Worm (Caenorhabditis elegans) whole organism, L4 larva: ENCODE measurements around the gene cest-5.2.

Source experiments
- F10B5.3 ChIP-seq: sonication (generic microtip); optimal IDR thresholded peaks from 2 replicates; lab custom pipeline; 2016; ENCODE audit warnings: mild to moderate bottlenecking, missing genetic modification characterization, missing compliant biosample characterization
- F49E8.2 ChIP-seq: sonication (generic microtip); optimal IDR thresholded peaks from 2 replicates; lab custom pipeline; 2016; ENCODE audit warnings: missing compliant biosample characterization, mild to moderate bottlenecking, missing genetic modification characterization, borderline replicate concordance
- T20F7.1 ChIP-seq: fragments of 200-800 bp; sonication (Bioruptor generic); optimal IDR thresholded peaks from 2 replicates; lab custom pipeline; 2018; ENCODE audit warnings: mild to moderate bottlenecking, missing genetic modification characterization, missing compliant biosample characterization
- T26A8.4 ChIP-seq: fragments of 200-800 bp; sonication (Bioruptor generic); IDR thresholded peaks from 2 replicates; pipeline ENCODE4 v1.3.6; 2022; ENCODE audit warnings: missing genetic modification characterization, missing compliant biosample characterization
- Y5F2A.4 ChIP-seq: fragments of 200-800 bp; sonication (Bioruptor generic); optimal IDR thresholded peaks from 2 replicates; lab custom pipeline; 2018; ENCODE audit warnings: mild to moderate bottlenecking, missing genetic modification characterization, missing compliant biosample characterization
- aha-1 ChIP-seq: fragments of 150-350 bp; peaks from one replicate; lab custom pipeline; 2014; ENCODE audit warnings: missing biosample characterization, missing genetic modification characterization
- ama-1 ChIP-seq: fragments of 150-350 bp; optimal IDR thresholded peaks from 2 replicates; lab custom pipeline; 2014; ENCODE audit warnings: inconsistent platforms, mixed read lengths
- attf-4 ChIP-seq: sonication (generic microtip); optimal IDR thresholded peaks from 3 replicates; lab custom pipeline; 2017; ENCODE audit warnings: missing biosample characterization, missing genetic modification characterization
- ceh-44 ChIP-seq: fragments of 200-800 bp; sonication (Bioruptor generic); IDR thresholded peaks from 2 replicates; pipeline ENCODE4 v1.3.6; 2022; ENCODE audit warnings: missing genetic modification reagents, missing genetic modification characterization, missing compliant biosample characterization
- ces-1 ChIP-seq: fragments of 150-350 bp; sonication (generic microtip); optimal IDR thresholded peaks from 4 replicates; lab custom pipeline; 2014; ENCODE audit warnings: missing biosample characterization, missing genetic modification reagents, missing genetic modification characterization
- daf-12 ChIP-seq: fragments of 150-350 bp; optimal IDR thresholded peaks from 2 replicates; lab custom pipeline; 2014; ENCODE audit warnings: missing biosample characterization, missing genetic modification reagents, missing genetic modification characterization
- daf-16 ChIP-seq, 3 experiments: sonication (generic microtip); optimal IDR thresholded peaks; 2 replicates each; lab custom pipeline; 2016 to 2017; ENCODE audit warnings: missing genetic modification characterization in 3 of 3, missing genetic modification reagents in 3 of 3, mild to moderate bottlenecking in 2 of 3, missing compliant biosample characterization in 2 of 3, missing biosample characterization in 1 of 3, moderate library complexity in 1 of 3
- dmd-9 ChIP-seq: fragments of 200-800 bp; sonication (Bioruptor generic); IDR thresholded peaks from 2 replicates; pipeline ENCODE4 v1.3.6; 2022; ENCODE audit warnings: missing genetic modification reagents, missing genetic modification characterization, missing compliant biosample characterization
- dve-1 ChIP-seq: sonication (generic microtip); optimal IDR thresholded peaks from 2 replicates; lab custom pipeline; 2017; ENCODE audit warnings: antibody characterized with exemption, mild to moderate bottlenecking, missing genetic modification characterization, missing compliant biosample characterization; ENCODE audit not compliant: insufficient read depth
- hlh-11 ChIP-seq: fragments of 200-800 bp; sonication (Bioruptor generic); optimal IDR thresholded peaks from 2 replicates; lab custom pipeline; 2018; ENCODE audit warnings: mild to moderate bottlenecking, missing genetic modification characterization, missing compliant biosample characterization
- hlh-30 ChIP-seq: sonication (generic microtip); optimal IDR thresholded peaks from 2 replicates; lab custom pipeline; 2017; ENCODE audit warnings: antibody characterized with exemption, mild to moderate bottlenecking, missing genetic modification characterization, missing compliant biosample characterization; ENCODE audit not compliant: insufficient read depth
- lin-1 ChIP-seq: fragments of 200-800 bp; sonication (Bioruptor generic); IDR thresholded peaks from 2 replicates; pipeline ENCODE4 v1.3.6; 2022; ENCODE audit warnings: missing genetic modification reagents, missing genetic modification characterization, missing compliant biosample characterization
- lin-29 ChIP-seq: fragments of 200-800 bp; sonication (Bioruptor generic); IDR thresholded peaks from 2 replicates; pipeline ENCODE4 v1.3.6; 2022; ENCODE audit warnings: missing genetic modification reagents, missing genetic modification characterization, missing compliant biosample characterization
- madf-5 ChIP-seq, 2 experiments: fragments of 200-800 bp; sonication (Bioruptor generic); IDR thresholded peaks; 2 replicates each; pipeline ENCODE4 v1.3.6; 2022; ENCODE audit warnings: missing compliant biosample characterization in 2 of 2, missing genetic modification characterization in 2 of 2
- madf-9 ChIP-seq: fragments of 200-800 bp; sonication (Bioruptor generic); conservative IDR thresholded peaks from 2 replicates; pipeline ENCODE4 v1.3.6; 2022; ENCODE audit warnings: missing genetic modification reagents, missing genetic modification characterization, missing compliant biosample characterization
- mdl-1 ChIP-seq, 2 experiments: fragments of 150-350 bp in 1 of 2; sonication (generic microtip) in 1 of 2; optimal IDR thresholded peaks; 2 replicates each; lab custom pipeline; 2014 to 2017; ENCODE audit warnings: missing biosample characterization in 2 of 2, missing genetic modification characterization in 2 of 2
- mes-2 ChIP-seq: sonication (generic microtip); optimal IDR thresholded peaks from 2 replicates; lab custom pipeline; 2016; ENCODE audit warnings: missing genotype, mild to moderate bottlenecking, missing genetic modification characterization, missing compliant biosample characterization; ENCODE audit not compliant: poor library complexity, severe bottlenecking
- mxl-3 ChIP-seq: fragments of 200-800 bp; sonication (Bioruptor generic); optimal IDR thresholded peaks from 2 replicates; lab custom pipeline; 2018; ENCODE audit warnings: mild to moderate bottlenecking, missing genetic modification characterization, missing compliant biosample characterization
- nhr-102 ChIP-seq: sonication (generic microtip); optimal IDR thresholded peaks from 2 replicates; lab custom pipeline; 2016; ENCODE audit warnings: mild to moderate bottlenecking, missing genetic modification characterization, moderate library complexity, missing compliant biosample characterization
- nhr-111 ChIP-seq: fragments of 200-800 bp; sonication (Bioruptor generic); optimal IDR thresholded peaks from 2 replicates; lab custom pipeline; 2018; ENCODE audit warnings: mild to moderate bottlenecking, missing genetic modification characterization, missing compliant biosample characterization
- nhr-28 ChIP-seq: fragments of 150-350 bp; optimal IDR thresholded peaks from 2 replicates; lab custom pipeline; 2014; ENCODE audit warnings: missing biosample characterization, missing genetic modification characterization
- nhr-6 ChIP-seq: fragments of 150-350 bp; optimal IDR thresholded peaks from 2 replicates; lab custom pipeline; 2014; ENCODE audit warnings: missing biosample characterization, missing genetic modification characterization
- nhr-77 ChIP-seq: fragments of 150-350 bp; optimal IDR thresholded peaks from 2 replicates; lab custom pipeline; 2014; ENCODE audit warnings: missing biosample characterization, missing genetic modification characterization
- pqm-1 ChIP-seq: sonication (generic microtip); optimal IDR thresholded peaks from 2 replicates; lab custom pipeline; 2017; ENCODE audit warnings: missing biosample characterization, missing genetic modification characterization
- sdz-12 ChIP-seq: fragments of 200-800 bp; sonication (Bioruptor generic); optimal IDR thresholded peaks from 2 replicates; lab custom pipeline; 2018; ENCODE audit warnings: mild to moderate bottlenecking, missing genetic modification characterization, missing compliant biosample characterization
- skn-1 ChIP-seq: fragments of 150-350 bp; optimal IDR thresholded peaks from 2 replicates; lab custom pipeline; 2014; ENCODE audit warnings: missing biosample characterization, missing genetic modification characterization
- snpc-1.2 ChIP-seq: fragments of 200-800 bp; sonication (Bioruptor generic); IDR thresholded peaks from 2 replicates; pipeline ENCODE4 v1.3.6; 2022; ENCODE audit warnings: missing genetic modification reagents, missing genetic modification characterization, missing compliant biosample characterization
- snpc-4 ChIP-seq: fragments of 150-350 bp; optimal IDR thresholded peaks from 2 replicates; lab custom pipeline; 2014; ENCODE audit warnings: missing biosample characterization, missing genetic modification characterization
- zag-1 ChIP-seq: fragments of 150-350 bp; optimal IDR thresholded peaks from 2 replicates; lab custom pipeline; 2014; ENCODE audit warnings: missing biosample characterization, missing genetic modification characterization

The cest-5.2 gene

ce11 chrIV:6627798-6628197 is at the start of gene cest-5.2:
cest-5.2 (minus strand) TSS chrIV:6627925.
- TF ChIP-seq pqm-1 (tag; lab: Kevin White, UChicago) (peak; percentile 68), daf-16 (GFP tag; optimal IDR thresholded peaks at IDR 0.05; lab: Kevin White, UChicago) (no peak), daf-16 (tag; optimal IDR thresholded peaks at IDR 0.05; lab: Kevin White, UChicago) (peak; percentile 81), nhr-77 (tag; lab: Kevin White, UChicago) (no peak), nhr-102 (tag; lab: Kevin White, UChicago) (peak; percentile 5), nhr-28 (peak; percentile 54), dve-1 (peak; percentile 51)

DNA sequence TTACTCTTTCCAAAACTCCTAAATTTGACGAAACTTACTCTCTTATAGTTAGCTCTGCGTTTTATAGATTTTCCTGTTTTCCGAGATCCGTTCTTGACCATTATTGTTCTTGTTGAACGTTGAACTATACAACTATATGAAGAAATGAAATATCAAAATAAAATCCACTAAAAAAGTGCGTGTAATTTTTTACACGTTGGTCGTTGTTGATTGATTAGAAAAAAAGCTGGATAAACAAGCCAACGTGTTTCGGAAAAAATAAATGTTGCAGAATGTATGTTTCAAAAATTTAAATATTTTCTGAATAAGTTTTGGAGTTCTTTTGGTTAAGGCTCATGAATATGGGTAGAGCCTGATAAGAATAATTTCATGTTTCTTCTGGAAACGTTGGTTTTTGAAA is 40.2 kb upstream of the cest-5.2 start, which contains the start of gene Y73B6A.1:
Gene Y73B6A.1, minus strand, starts transcription at position 101 of the 400 bp plus-strand sequence.
- no peak for TF ChIP-seq T26A8.4 (GFP tag; lab: Robert Waterston, UW)
- no peak for TF ChIP-seq snpc-4
- TF ChIP-seq F10B5.3 (tag; lab: Kevin White, UChicago): no peak
- TF ChIP-seq madf-9: no peak
- no peak for TF ChIP-seq nhr-6 (tag; lab: Kevin White, UChicago)
- no peak for TF ChIP-seq attf-4
- TF ChIP-seq sdz-12 (GFP tag; lab: Kevin White, UChicago): no peak
- TF ChIP-seq, all 104 proteins: peak for 0

ce11 chrIV:6664336-6664735 is 36.6 kb upstream of the cest-5.2 start:
- TF ChIP-seq Y5F2A.4 (GFP tag; lab: Kevin White, UChicago) (no peak), madf-9 (no peak), ama-1 (lab: Kevin White, UChicago) (peak; percentile 78), skn-1 (tag; lab: Kevin White, UChicago) (no peak), snpc-4 (peak; percentile 11), T20F7.1 (GFP tag; lab: Kevin White, UChicago) (no peak), mes-2 (tag; lab: Kevin White, UChicago) (peak; percentile 32), F49E8.2 (tag; lab: Kevin White, UChicago) (peak; percentile 93), ceh-44 (GFP tag; lab: Robert Waterston, UW) (0 out of 2 replicates have a peak, but pooled peaks have one; percentile 27), F10B5.3 (tag; lab: Kevin White, UChicago) (no peak), lin-1 (GFP tag; lab: Robert Waterston, UW) (no peak), snpc-1.2 (GFP tag; lab: Robert Waterston, UW) (peak; percentile 97)
- TF ChIP-seq, all 104 proteins: peak for 6

- TF ChIP-seq ces-1 (GFP tag; lab: Kevin White, UChicago) (no peak), nhr-28 (peak; percentile 32), nhr-111 (GFP tag; lab: Kevin White, UChicago) (no peak), hlh-11 (tag; lab: Kevin White, UChicago) (peak; percentile 3), zag-1 (no peak), hlh-30 (no peak), aha-1 (tag; lab: Kevin White, UChicago) (peak; percentile 26), daf-12 (tag; lab: Kevin White, UChicago) (no peak), lin-29 (GFP tag; lab: Robert Waterston, UW) (no peak)
Observed at ce11 chrIV:6657519-6658031, 29.9 kb upstream of the cest-5.2 start, which contains the start of gene C01B10.11. C01B10.11 (plus strand) TSS chrIV:6657981.

- TF ChIP-seq snpc-4 (no peak), hlh-11 (tag; lab: Kevin White, UChicago) (peak; percentile 28), madf-5 (GFP tag; IDR thresholded peaks at IDR 0.05; lab: Robert Waterston, UW) (no peak), aha-1 (tag; lab: Kevin White, UChicago) (peak; percentile 2), nhr-28 (peak; percentile 60), dmd-9 (GFP tag; lab: Robert Waterston, UW) (no peak), mxl-3 (GFP tag; lab: Kevin White, UChicago) (peak; percentile 73), mdl-1 (tag; optimal IDR thresholded peaks at IDR 0.05; lab: Kevin White, UChicago) (peak in 1 of 2 experiments; percentile 46), hlh-30 (peak; percentile 36)
Observed at ce11 chrIV:6655747-6656146, 28.0 kb upstream of the cest-5.2 start.
